Worm (Caenorhabditis elegans): Measurements from ENCODE around the gene Y32F6A.4.

DNA sequence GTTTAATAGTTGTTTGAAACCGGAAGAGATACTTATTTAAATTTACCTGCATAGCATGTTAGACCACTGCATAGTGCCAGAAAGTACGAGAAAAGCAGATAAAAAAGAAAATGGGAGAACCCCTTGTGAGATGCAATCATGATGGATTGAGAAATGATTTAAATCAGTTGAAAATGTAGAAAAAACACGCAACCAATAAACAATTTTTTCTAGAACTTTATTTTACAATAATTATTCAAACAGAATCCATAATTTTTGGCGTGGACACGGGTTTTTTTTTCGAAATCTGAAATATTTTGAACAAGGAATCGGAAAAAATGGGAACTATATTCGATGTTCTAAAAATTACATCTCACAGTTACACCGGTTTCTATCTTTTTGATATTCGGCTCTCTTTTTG is 54.6 kb downstream of the Y32F6A.4 start, which contains the start of gene AC3.12:
- TF ChIP-seq T22C8.4 (GFP tag; IDR thresholded peaks at IDR 0.05) (no peak), flt-1 (GFP tag; IDR thresholded peaks at IDR 0.05) (no peak), klf-2 (GFP tag; conservative IDR thresholded peaks at IDR 0.05) (no peak), cog-1 (tag; optimal IDR thresholded peaks at IDR 0.05) (no peak), ztf-29 (GFP tag; IDR thresholded peaks at IDR 0.05) (no peak), ref-1 (GFP tag; conservative IDR thresholded peaks at IDR 0.05) (no peak), ztf-23 (GFP tag; IDR thresholded peaks at IDR 0.05) (no peak)
